Fruit fly (Drosophila melanogaster) whole organism: ENCODE data around the gene smp-30.

Experiments
- CG8478 ChIP-seq: fragments of >200 bp; optimal IDR thresholded peaks from 2 replicates; lab custom pipeline; 2018; ENCODE audit warnings: inconsistent platforms
- Dll ChIP-seq: fragments of >200 bp; optimal IDR thresholded peaks from 2 replicates; lab custom pipeline; 2017
- EcR ChIP-seq, 2 experiments: fragments of >200 bp; optimal IDR thresholded peaks; 2 replicates each; lab custom pipeline; 2017; ENCODE audit warnings: missing biosample characterization in 2 of 2, missing genetic modification characterization in 2 of 2, missing genetic modification reagents in 2 of 2
- pan ChIP-seq: fragments of >200 bp; optimal IDR thresholded peaks from 2 replicates; lab custom pipeline; 2017
- psq ChIP-seq: fragments of >200 bp; optimal IDR thresholded peaks from 2 replicates; lab custom pipeline; 2017
- usp ChIP-seq: fragments of >200 bp; optimal IDR thresholded peaks from 2 replicates; lab custom pipeline; 2017; ENCODE audit warnings: missing biosample characterization, missing genetic modification characterization, mixed read lengths

The smp-30 gene

dm6 chr3R:14751023-14751422 lies at the start of gene smp-30:
smp-30 (minus strand) TSS chr3R:14751246.
- TF ChIP-seq psq (lab: Kevin White, UChicago) (no peak), Dll (lab: Kevin White, UChicago) (no peak)

dm6 chr3R:14798626-14799258 lies 47.7 kb upstream of the smp-30 start, which contains the start of gene CG14856:
CG14856 (plus strand) TSS chr3R:14798986.
- TF ChIP-seq usp = no peak
- TF ChIP-seq Dll (lab: Kevin White, UChicago) = no peak
- no peak for TF ChIP-seq psq (lab: Kevin White, UChicago)
- TF ChIP-seq CG8478 (lab: Kevin White, UChicago) = no peak
- TF ChIP-seq EcR (GFP tag; optimal IDR thresholded peaks at IDR 0.05; lab: Kevin White, UChicago) = no peak
- TF ChIP-seq pan (lab: Kevin White, UChicago) = no peak

dm6 chr3R:14796294-14796693 lies 45.2 kb upstream of the smp-30 start, which contains the start of gene CG14855:
CG14855 (plus strand) TSS chr3R:14796305.
- TF ChIP-seq usp = no peak
- no peak for TF ChIP-seq EcR (GFP tag; optimal IDR thresholded peaks at IDR 0.05; lab: Kevin White, UChicago)
- no peak for TF ChIP-seq pan (lab: Kevin White, UChicago)
- no peak for TF ChIP-seq Dll (lab: Kevin White, UChicago)
- no peak for TF ChIP-seq CG8478 (lab: Kevin White, UChicago)
- TF ChIP-seq psq (lab: Kevin White, UChicago) = no peak

- TF ChIP-seq Dll (lab: Kevin White, UChicago) (no peak), psq (lab: Kevin White, UChicago) (no peak), pan (lab: Kevin White, UChicago) (no peak), EcR (GFP tag; optimal IDR thresholded peaks at IDR 0.05; lab: Kevin White, UChicago) (no peak), CG8478 (lab: Kevin White, UChicago) (no peak), usp (no peak)
These were observed 35.6 kb upstream of the smp-30 start for dm6 chr3R:14786669-14787068.

dm6 chr3R:14785335-14785734 lies 34.3 kb upstream of the smp-30 start:
- TF ChIP-seq pan (lab: Kevin White, UChicago) = no peak

- TF ChIP-seq EcR (GFP tag; optimal IDR thresholded peaks at IDR 0.05; lab: Kevin White, UChicago) (no peak), Dll (lab: Kevin White, UChicago) (no peak), usp (no peak), psq (lab: Kevin White, UChicago) (no peak), pan (lab: Kevin White, UChicago) (no peak), CG8478 (lab: Kevin White, UChicago) (no peak)
These were observed 29.7 kb upstream of the smp-30 start for dm6 chr3R:14780747-14781146.

dm6 chr3R:14779733-14780278 lies 28.8 kb upstream of the smp-30 start:
- TF ChIP-seq Dll (lab: Kevin White, UChicago) (no peak), usp (no peak), EcR (GFP tag; optimal IDR thresholded peaks at IDR 0.05; lab: Kevin White, UChicago) (no peak), psq (lab: Kevin White, UChicago) (no peak), pan (lab: Kevin White, UChicago) (no peak), CG8478 (lab: Kevin White, UChicago) (no peak)

DNA sequence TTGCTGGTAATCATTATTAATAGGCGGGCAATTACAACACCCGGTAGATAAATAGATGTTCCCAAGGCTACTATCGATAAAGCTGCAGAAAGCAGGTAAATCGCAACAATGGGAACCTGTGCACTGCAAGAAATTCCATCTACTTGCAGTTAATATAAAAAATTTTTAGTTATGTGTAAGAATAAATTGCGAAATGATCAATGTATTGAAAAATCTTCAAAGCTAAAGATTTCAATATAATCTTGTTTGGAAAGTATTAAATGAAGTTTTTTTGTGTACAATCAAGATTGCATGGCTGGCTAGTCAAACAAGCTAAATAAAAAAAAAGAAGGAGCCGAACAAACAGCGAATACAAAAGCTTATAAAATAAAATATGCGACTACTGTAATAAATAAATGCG lies 24.3 kb upstream of the smp-30 start:
- TF ChIP-seq psq (lab: Kevin White, UChicago) (no peak), EcR (GFP tag; optimal IDR thresholded peaks at IDR 0.05; lab: Kevin White, UChicago) (no peak), pan (lab: Kevin White, UChicago) (no peak), Dll (lab: Kevin White, UChicago) (no peak), usp (no peak), CG8478 (lab: Kevin White, UChicago) (no peak)

DNA sequence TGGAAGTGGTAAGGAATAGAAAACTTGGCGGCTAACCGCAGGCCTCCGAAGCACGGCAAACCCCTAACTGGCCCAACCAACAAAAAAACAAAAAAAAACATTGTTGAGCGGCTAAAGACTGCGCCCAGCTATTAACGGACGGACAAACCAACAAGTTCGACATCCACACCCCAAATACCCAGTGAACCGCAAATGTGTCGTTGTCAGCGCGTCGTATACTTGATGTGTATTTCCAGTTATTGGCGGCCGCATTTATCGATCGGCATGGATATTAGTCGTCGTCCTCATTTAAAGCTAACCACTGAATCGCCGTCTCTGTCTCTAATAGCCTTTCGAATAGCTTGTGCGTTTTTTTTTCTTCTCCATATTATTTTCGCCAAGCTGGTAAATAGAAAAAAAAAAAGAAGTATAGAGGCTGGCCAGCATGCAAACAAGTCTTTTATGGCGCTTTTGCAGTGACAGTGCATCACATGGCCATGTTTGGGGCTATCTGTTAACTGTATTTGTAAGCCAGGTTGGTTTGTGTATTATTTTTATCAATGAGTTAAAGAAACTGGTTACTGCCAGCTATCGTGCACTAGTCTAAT lies 15.5 kb upstream of the smp-30 start:
- TF ChIP-seq Dll (lab: Kevin White, UChicago) (no peak), CG8478 (lab: Kevin White, UChicago) (no peak), psq (lab: Kevin White, UChicago) (no peak), pan (lab: Kevin White, UChicago) (no peak), usp (no peak)

- no peak for TF ChIP-seq usp
- no peak for TF ChIP-seq EcR (GFP tag; optimal IDR thresholded peaks at IDR 0.05; lab: Kevin White, UChicago)
- no peak for TF ChIP-seq CG8478 (lab: Kevin White, UChicago)
- TF ChIP-seq psq (lab: Kevin White, UChicago) = no peak
- no peak for TF ChIP-seq Dll (lab: Kevin White, UChicago)
- TF ChIP-seq pan (lab: Kevin White, UChicago) = no peak
These were observed 14.4 kb upstream of the smp-30 start for dm6 chr3R:14765364-14765993.

dm6 chr3R:14764131-14764530 lies 13.1 kb upstream of the smp-30 start:
- TF ChIP-seq CG8478 (lab: Kevin White, UChicago) (no peak), psq (lab: Kevin White, UChicago) (no peak), EcR (GFP tag; optimal IDR thresholded peaks at IDR 0.05; lab: Kevin White, UChicago) (no peak), usp (no peak), Dll (lab: Kevin White, UChicago) (no peak), pan (lab: Kevin White, UChicago) (no peak)

dm6 chr3R:14763487-14763886 lies 12.4 kb upstream of the smp-30 start:
- no peak for TF ChIP-seq psq (lab: Kevin White, UChicago)
- TF ChIP-seq pan (lab: Kevin White, UChicago) = no peak
- no peak for TF ChIP-seq usp
- no peak for TF ChIP-seq EcR (GFP tag; optimal IDR thresholded peaks at IDR 0.05; lab: Kevin White, UChicago)
- no peak for TF ChIP-seq CG8478 (lab: Kevin White, UChicago)
- no peak for TF ChIP-seq Dll (lab: Kevin White, UChicago)
